Fruit fly (Drosophila melanogaster): ENCODE data around the gene CG6931.

Gene CG6931

dm6 chr3L:11953783-11954182 is 36.8 kb upstream of the CG6931 start, which contains the start of gene CG7248:
CG7248 (plus strand) TSS chr3L:11954083.
- TF ChIP-seq kay (GFP tag; ENCODE audit: borderline replicate concordance) (peak; percentile 7), Hr96 (GFP tag; optimal IDR thresholded peaks at IDR 0.05) (no peak)

- TF ChIP-seq Clk (GFP tag; optimal IDR thresholded peaks at IDR 0.05), result no peak
- no peak for TF ChIP-seq CG11617 (GFP tag; optimal IDR thresholded peaks at IDR 0.05)
- TF ChIP-seq cic (GFP tag; optimal IDR thresholded peaks at IDR 0.05), result no peak
- TF ChIP-seq Crg-1 (GFP tag; optimal IDR thresholded peaks at IDR 0.05), result no peak
- no peak for TF ChIP-seq tj (GFP tag; optimal IDR thresholded peaks at IDR 0.05)
- TF ChIP-seq CG7101 (tag; optimal IDR thresholded peaks at IDR 0.05), result no peak
- TF ChIP-seq CG14711 (tag; optimal IDR thresholded peaks at IDR 0.05), result no peak
- no peak for TF ChIP-seq cnc (optimal IDR thresholded peaks at IDR 0.05)
- no peak for TF ChIP-seq ovo (GFP tag; optimal IDR thresholded peaks at IDR 0.05)
- TF ChIP-seq CG12768 (GFP tag; optimal IDR thresholded peaks at IDR 0.05), result no peak
- TF ChIP-seq CG33017 (tag; optimal IDR thresholded peaks at IDR 0.05), result no peak
- TF ChIP-seq pad (GFP tag; optimal IDR thresholded peaks at IDR 0.05), result no peak
- no peak for TF ChIP-seq Hr96 (GFP tag; optimal IDR thresholded peaks at IDR 0.05)
- no peak for TF ChIP-seq Mnt (GFP tag; optimal IDR thresholded peaks at IDR 0.05)
- TF ChIP-seq CG5204 (GFP tag; optimal IDR thresholded peaks at IDR 0.05), result no peak
- TF ChIP-seq toe (GFP tag; optimal IDR thresholded peaks at IDR 0.05), result no peak
- no peak for TF ChIP-seq kay (GFP tag; ENCODE audit: borderline replicate concordance)
- no peak for TF ChIP-seq CG7045 (GFP tag; optimal IDR thresholded peaks at IDR 0.05)
- TF ChIP-seq bab1 (GFP tag; optimal IDR thresholded peaks at IDR 0.05), result no peak
These were observed 32.7 kb upstream of the CG6931 start, which contains the start of the genes CG11570 and CG43294 for dm6 chr3L:11957669-11958333. CG11570 (minus strand) TSS chr3L:11957769. CG43294 (plus strand) TSS chr3L:11958283.

DNA sequence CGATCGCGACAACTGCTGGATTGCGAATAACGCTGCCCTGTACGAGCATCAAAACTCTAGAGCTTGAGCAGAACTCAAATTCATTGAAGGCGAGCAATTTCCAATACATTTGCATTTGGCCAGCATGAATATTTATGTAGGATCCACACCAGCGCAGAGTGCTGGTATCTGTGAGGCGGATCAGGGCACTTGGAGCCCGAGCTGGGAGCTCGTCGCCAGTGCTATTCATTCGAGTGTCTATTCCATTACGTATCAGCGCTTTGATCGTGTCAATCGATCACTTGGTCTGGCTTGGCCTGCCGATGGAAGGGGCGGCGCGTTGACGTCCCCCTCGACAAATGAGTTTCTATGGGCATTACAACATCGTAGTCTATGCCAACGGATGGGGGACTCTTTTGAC is 24.4 kb upstream of the CG6931 start, which contains the start of gene prc:
Gene prc, minus strand, starts transcription at position 28 of the 400 bp plus-strand sequence.
- TF ChIP-seq CG7045 (GFP tag; optimal IDR thresholded peaks at IDR 0.05), result no peak

- no peak for TF ChIP-seq kay (GFP tag; ENCODE audit: borderline replicate concordance)
- TF ChIP-seq cic (GFP tag; optimal IDR thresholded peaks at IDR 0.05), result no peak
- no peak for TF ChIP-seq toe (GFP tag; optimal IDR thresholded peaks at IDR 0.05)
- no peak for TF ChIP-seq tj (GFP tag; optimal IDR thresholded peaks at IDR 0.05)
- TF ChIP-seq Mnt (GFP tag; optimal IDR thresholded peaks at IDR 0.05), result no peak
- TF ChIP-seq Clk (GFP tag; optimal IDR thresholded peaks at IDR 0.05), result no peak
- no peak for TF ChIP-seq pad (GFP tag; optimal IDR thresholded peaks at IDR 0.05)
- TF ChIP-seq CG33017 (tag; optimal IDR thresholded peaks at IDR 0.05), result no peak
- TF ChIP-seq CG14711 (tag; optimal IDR thresholded peaks at IDR 0.05), result no peak
- no peak for TF ChIP-seq CG12768 (GFP tag; optimal IDR thresholded peaks at IDR 0.05)
- TF ChIP-seq CG7045 (GFP tag; optimal IDR thresholded peaks at IDR 0.05), result no peak
- no peak for TF ChIP-seq CG5204 (GFP tag; optimal IDR thresholded peaks at IDR 0.05)
- TF ChIP-seq cnc (optimal IDR thresholded peaks at IDR 0.05), result no peak
- no peak for TF ChIP-seq CG11617 (GFP tag; optimal IDR thresholded peaks at IDR 0.05)
- TF ChIP-seq CG7101 (tag; optimal IDR thresholded peaks at IDR 0.05), result no peak
These were observed 17.7 kb upstream of the CG6931 start, which contains the start of gene Muc68E for dm6 chr3L:11972879-11973278. Muc68E (minus strand) TSS chr3L:11972979.

- TF ChIP-seq CG14711 (tag; optimal IDR thresholded peaks at IDR 0.05) (peak; percentile 39), CG33017 (tag; optimal IDR thresholded peaks at IDR 0.05) (peak; percentile 23), CG7101 (tag; optimal IDR thresholded peaks at IDR 0.05) (peak; percentile 29), Clk (GFP tag; optimal IDR thresholded peaks at IDR 0.05) (no peak)
These were observed 16.8 kb upstream of the CG6931 start, which contains the start of gene CG42397 for dm6 chr3L:11973690-11974089. CG42397 (minus strand) TSS chr3L:11973790.

DNA sequence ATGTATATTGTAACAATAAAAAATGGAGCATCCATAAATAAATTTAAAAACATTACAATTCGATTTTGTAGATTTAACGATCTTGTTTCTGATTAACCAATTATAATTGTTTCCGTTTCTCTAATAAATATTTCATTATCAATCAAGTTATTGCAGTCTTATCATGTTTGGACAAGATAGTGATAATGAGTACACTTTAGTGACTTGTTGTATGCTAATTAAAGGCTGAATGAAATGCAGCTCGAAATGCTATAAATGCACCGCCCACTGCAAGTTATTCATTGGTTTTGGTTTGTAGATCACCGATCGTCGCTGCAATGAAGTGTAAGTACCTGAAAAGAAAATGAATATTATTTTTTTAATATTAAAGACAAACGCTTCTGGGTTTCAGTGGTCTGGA is 15.9 kb upstream of the CG6931 start, which contains the start of gene CG14125:
Gene CG14125, plus strand, starts transcription at position 301 of the 400 bp plus-strand sequence.
- TF ChIP-seq bab1 (GFP tag; optimal IDR thresholded peaks at IDR 0.05), result no peak
- no peak for TF ChIP-seq CG14711 (tag; optimal IDR thresholded peaks at IDR 0.05)
- TF ChIP-seq kay (GFP tag; ENCODE audit: borderline replicate concordance), result no peak
- TF ChIP-seq toe (GFP tag; optimal IDR thresholded peaks at IDR 0.05), result no peak
- TF ChIP-seq Crg-1 (GFP tag; optimal IDR thresholded peaks at IDR 0.05), result no peak
- no peak for TF ChIP-seq CG33017 (tag; optimal IDR thresholded peaks at IDR 0.05)
- TF ChIP-seq cic (GFP tag; optimal IDR thresholded peaks at IDR 0.05), result no peak
- TF ChIP-seq CG7101 (tag; optimal IDR thresholded peaks at IDR 0.05), result no peak
- no peak for TF ChIP-seq CG11617 (GFP tag; optimal IDR thresholded peaks at IDR 0.05)
- no peak for TF ChIP-seq ovo (GFP tag; optimal IDR thresholded peaks at IDR 0.05)
- TF ChIP-seq Mnt (GFP tag; optimal IDR thresholded peaks at IDR 0.05), result no peak
- no peak for TF ChIP-seq CG1620 (GFP tag; optimal IDR thresholded peaks at IDR 0.05)
- TF ChIP-seq CG5204 (GFP tag; optimal IDR thresholded peaks at IDR 0.05), result no peak
- TF ChIP-seq Hr96 (GFP tag; optimal IDR thresholded peaks at IDR 0.05), result no peak
- no peak for TF ChIP-seq pad (GFP tag; optimal IDR thresholded peaks at IDR 0.05)
- no peak for TF ChIP-seq tj (GFP tag; optimal IDR thresholded peaks at IDR 0.05)
- no peak for TF ChIP-seq CG12768 (GFP tag; optimal IDR thresholded peaks at IDR 0.05)
- no peak for TF ChIP-seq cnc (optimal IDR thresholded peaks at IDR 0.05)
- no peak for TF ChIP-seq Clk (GFP tag; optimal IDR thresholded peaks at IDR 0.05)
- no peak for TF ChIP-seq CG7045 (GFP tag; optimal IDR thresholded peaks at IDR 0.05)

DNA sequence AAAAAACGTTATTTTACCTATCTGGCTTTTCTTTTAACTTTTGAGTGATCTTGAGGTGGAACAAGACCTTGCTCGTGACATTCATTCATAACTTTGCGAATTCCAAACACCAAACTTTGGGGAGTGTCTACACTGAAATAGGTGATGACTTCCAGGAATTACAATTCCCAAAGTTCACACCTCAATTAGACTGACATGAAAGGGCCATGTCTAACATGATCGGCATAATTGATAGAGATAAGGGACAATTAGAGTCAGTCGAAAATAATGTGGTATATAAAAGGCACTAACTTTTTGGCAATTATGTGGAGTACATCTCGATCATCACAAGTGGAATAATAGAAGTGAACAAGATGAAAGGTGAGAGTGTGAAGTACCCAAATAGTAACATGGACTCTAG is 14.7 kb upstream of the CG6931 start, which contains the start of gene CG43896:
Gene CG43896, plus strand, starts transcription at position 301 of the 400 bp plus-strand sequence.
- TF ChIP-seq Hr96 (GFP tag; optimal IDR thresholded peaks at IDR 0.05) (no peak), CG12768 (GFP tag; optimal IDR thresholded peaks at IDR 0.05) (no peak), tj (GFP tag; optimal IDR thresholded peaks at IDR 0.05) (no peak), CG5204 (GFP tag; optimal IDR thresholded peaks at IDR 0.05) (no peak), CG7045 (GFP tag; optimal IDR thresholded peaks at IDR 0.05) (no peak), ovo (GFP tag; optimal IDR thresholded peaks at IDR 0.05) (no peak), Crg-1 (GFP tag; optimal IDR thresholded peaks at IDR 0.05) (no peak), CG33017 (tag; optimal IDR thresholded peaks at IDR 0.05) (no peak), bab1 (GFP tag; optimal IDR thresholded peaks at IDR 0.05) (no peak), cnc (optimal IDR thresholded peaks at IDR 0.05) (no peak), CG14711 (tag; optimal IDR thresholded peaks at IDR 0.05) (no peak)
